Worm (Caenorhabditis elegans) whole organism, L2 larva: Measurements from ENCODE around the gene skr-10.

Experiments used
- F13H6.1 ChIP-seq: sonication (generic microtip); optimal IDR thresholded peaks from 2 replicates; lab custom pipeline; 2016; ENCODE audit warnings: missing genetic modification characterization, missing compliant biosample characterization
- R02D3.7 ChIP-seq: fragments of 150-350 bp; optimal IDR thresholded peaks from 2 replicates; lab custom pipeline; 2014; ENCODE audit warnings: missing biosample characterization, missing genetic modification characterization
- elt-3 ChIP-seq: sonication (generic microtip); optimal IDR thresholded peaks from 2 replicates; lab custom pipeline; 2017; ENCODE audit warnings: missing biosample characterization, missing genetic modification characterization
- lin-11 ChIP-seq: fragments of 150-350 bp; sonication (generic microtip); optimal IDR thresholded peaks from 2 replicates; lab custom pipeline; 2014; ENCODE audit warnings: missing biosample characterization, missing genetic modification characterization, inconsistent platforms, mixed read lengths
- lin-39 ChIP-seq: fragments of 150-350 bp; optimal IDR thresholded peaks from 2 replicates; lab custom pipeline; 2014; ENCODE audit warnings: missing biosample characterization, missing genetic modification reagents, missing genetic modification characterization
- mbf-1 ChIP-seq: sonication (generic microtip); optimal IDR thresholded peaks from 2 replicates; lab custom pipeline; 2017; ENCODE audit warnings: missing biosample characterization, missing genetic modification characterization
- snpc-4 ChIP-seq: fragments of 150-350 bp; optimal IDR thresholded peaks from 2 replicates; lab custom pipeline; 2014; ENCODE audit warnings: missing biosample characterization, missing genetic modification characterization
- ztf-4 ChIP-seq: fragments of 150-350 bp; optimal IDR thresholded peaks from 2 replicates; lab custom pipeline; 2014; ENCODE audit warnings: missing biosample characterization, missing genetic modification characterization

DNA sequence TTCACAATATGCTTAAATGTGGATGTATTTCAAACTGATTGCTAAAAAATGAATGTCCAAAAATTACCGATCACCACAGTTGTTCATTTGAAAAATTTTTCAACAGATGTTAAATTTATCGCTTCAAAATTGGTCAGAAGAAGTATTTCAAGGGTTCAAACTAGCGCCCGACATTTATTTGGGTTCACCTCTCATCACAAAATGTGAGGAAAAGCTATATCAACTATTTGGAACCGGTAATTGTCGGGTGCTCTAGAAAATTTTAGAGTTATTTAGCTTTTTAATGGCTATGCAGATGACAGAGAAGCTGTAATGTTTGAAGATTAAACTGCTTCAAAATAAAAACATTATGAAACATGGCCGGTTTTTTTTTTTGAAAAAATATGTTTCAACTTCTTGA lies 14.5 kb downstream of the skr-10 start:
- TF ChIP-seq R02D3.7 (tag; lab: Kevin White, UChicago) (no peak), ztf-4 (no peak), snpc-4 (tag; lab: Kevin White, UChicago) (no peak), mbf-1 (tag; lab: Kevin White, UChicago) (no peak), F13H6.1 (tag; lab: Kevin White, UChicago) (no peak), lin-39 (tag; lab: Kevin White, UChicago) (no peak), elt-3 (tag; lab: Kevin White, UChicago) (no peak), lin-11 (tag; lab: Kevin White, UChicago) (no peak)
